Worm (Caenorhabditis elegans): ENCODE results near the gene T07F10.3.

DNA sequence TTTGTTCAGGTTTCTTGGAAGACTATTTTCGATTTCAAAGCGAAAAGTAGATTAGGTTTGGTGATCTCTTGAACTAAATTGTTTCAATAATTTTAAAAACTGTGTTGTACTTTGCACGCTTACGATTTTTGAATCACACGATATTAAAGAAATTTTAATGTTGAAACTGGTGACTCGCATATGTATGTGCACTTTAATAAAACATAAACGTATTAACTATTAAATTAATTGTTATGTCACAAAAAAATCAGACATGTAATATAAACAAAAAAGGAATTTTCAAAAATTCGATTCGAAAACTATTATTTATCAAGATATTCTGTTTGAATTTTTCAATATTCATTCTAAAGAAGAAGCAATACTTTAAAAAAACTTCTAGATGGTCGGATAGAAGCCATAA lies 42.6 kb downstream of the T07F10.3 start, which contains the start of gene ugt-15:
- no peak for TF ChIP-seq elt-3 (tag; optimal IDR thresholded peaks at IDR 0.05)
- TF ChIP-seq pqm-1 (tag; optimal IDR thresholded peaks at IDR 0.05): peak; percentile 22
- no peak for TF ChIP-seq snpc-4 (tag; optimal IDR thresholded peaks at IDR 0.05)
- TF ChIP-seq nfya-1 (tag; optimal IDR thresholded peaks at IDR 0.05; ENCODE audit: insufficient read depth): no peak
- TF ChIP-seq nhr-25 (tag; optimal IDR thresholded peaks at IDR 0.05): no peak
- TF ChIP-seq ama-1 (optimal IDR thresholded peaks at IDR 0.05): no peak
- TF ChIP-seq nhr-43 (tag; optimal IDR thresholded peaks at IDR 0.05; ENCODE audit: poor library complexity, severe bottlenecking): no peak

Data from whole organism, L3 larva.